Fruit fly (Drosophila melanogaster) whole organism, wandering third instar larva: ENCODE data around the gene CG7772.

Experiments used
- Dfd ChIP-seq: fragments of >200 bp; optimal IDR thresholded peaks from 2 replicates; lab custom pipeline; 2017; ENCODE audit warnings: missing biosample characterization, missing genetic modification characterization
- Hr78 ChIP-seq: fragments of >200 bp; optimal IDR thresholded peaks from 2 replicates; lab custom pipeline; 2017; ENCODE audit warnings: missing biosample characterization, missing genetic modification characterization
- Jra ChIP-seq: sonication (Bioruptor generic); optimal IDR thresholded peaks from 2 replicates; lab custom pipeline; 2016; ENCODE audit warnings: missing biosample characterization, missing genetic modification characterization
- Rel ChIP-seq, 2 experiments: fragments of 200-800 bp; sonication (Bioruptor generic) in 1 of 2; optimal IDR thresholded peaks; 2 replicates in 1 of 2; 3 replicates in 1 of 2; lab custom pipeline; 2016 to 2019; ENCODE audit warnings: mild to moderate bottlenecking in 2 of 2, missing biosample characterization in 2 of 2, missing genetic modification characterization in 2 of 2, moderate library complexity in 1 of 2
- br ChIP-seq: fragments of 200-800 bp; sonication (Bioruptor generic); optimal IDR thresholded peaks from 2 replicates; lab custom pipeline; 2016; ENCODE audit warnings: missing biosample characterization, missing genetic modification characterization
- dsf ChIP-seq: sonication (Bioruptor generic); optimal IDR thresholded peaks from 2 replicates; lab custom pipeline; 2016; ENCODE audit warnings: missing biosample characterization, missing genetic modification characterization, borderline replicate concordance
- foxo ChIP-seq, 2 experiments: fragments of 200-800 bp; sonication (Bioruptor generic); optimal IDR thresholded peaks; 2 replicates in 1 of 2; 3 replicates in 1 of 2; lab custom pipeline; 2016 to 2017; ENCODE audit warnings: missing biosample characterization in 2 of 2, missing genetic modification characterization in 2 of 2
- fru ChIP-seq: fragments of 200-800 bp; sonication (Bioruptor generic); optimal IDR thresholded peaks from 3 replicates; lab custom pipeline; 2016; ENCODE audit warnings: missing biosample characterization, mild to moderate bottlenecking, missing genetic modification characterization
- h ChIP-seq: fragments of 200-800 bp; sonication (Bioruptor generic); optimal IDR thresholded peaks from 3 replicates; lab custom pipeline; 2016; ENCODE audit warnings: missing biosample characterization, mild to moderate bottlenecking, missing genetic modification characterization
- pan ChIP-seq: fragments of >200 bp; optimal IDR thresholded peaks from 2 replicates; lab custom pipeline; 2017
- psq ChIP-seq: fragments of 200-800 bp; sonication (Bioruptor generic); optimal IDR thresholded peaks from 3 replicates; lab custom pipeline; 2017; ENCODE audit warnings: missing biosample characterization, mild to moderate bottlenecking, missing genetic modification characterization, moderate library complexity
- woc ChIP-seq: sonication (Bioruptor generic); optimal IDR thresholded peaks from 2 replicates; lab custom pipeline; 2016; ENCODE audit warnings: missing biosample characterization, mild to moderate bottlenecking, missing genetic modification characterization

- TF ChIP-seq fru (GFP tag; lab: Kevin White, UChicago) (no peak), Hr78 (no peak), dsf (GFP tag; lab: Kevin White, UChicago) (no peak), foxo (GFP tag; optimal IDR thresholded peaks at IDR 0.05; lab: Kevin White, UChicago) (no peak), h (GFP tag; lab: Kevin White, UChicago) (no peak), psq (GFP tag; lab: Kevin White, UChicago) (no peak), pan (lab: Kevin White, UChicago) (no peak), Jra (GFP tag; lab: Kevin White, UChicago) (no peak), Dfd (GFP tag; lab: Kevin White, UChicago) (no peak), woc (GFP tag; lab: Kevin White, UChicago) (no peak), br (GFP tag; lab: Kevin White, UChicago) (no peak), Rel (GFP tag; optimal IDR thresholded peaks at IDR 0.05; lab: Kevin White, UChicago) (no peak), Rel (tag; optimal IDR thresholded peaks at IDR 0.05; lab: Kevin White, UChicago) (no peak)
Observed at dm6 chrX:17872310-17872709, 34.8 kb downstream of the CG7772 start.
